Fruit fly (Drosophila melanogaster): ENCODE results near the gene CG14671.

DNA sequence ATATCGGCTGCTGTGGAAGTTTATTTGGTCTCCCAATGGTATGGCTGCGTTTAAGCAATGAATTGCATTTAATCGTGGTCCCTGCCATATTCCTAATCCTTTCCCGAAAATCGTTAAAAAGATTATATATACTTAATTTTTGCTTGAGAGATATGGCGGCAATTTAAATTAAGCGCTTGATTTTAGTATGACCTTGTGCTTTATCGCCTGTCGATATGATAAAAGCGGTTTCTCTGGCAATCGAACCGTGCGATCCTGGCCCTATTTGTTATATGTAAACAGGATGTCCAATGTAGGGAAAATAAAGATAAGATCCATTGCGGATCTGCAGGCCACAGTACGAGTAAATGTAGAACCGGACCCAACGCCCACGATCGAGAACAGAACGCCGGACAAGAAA lies 9.8 kb downstream of the CG14671 start, which contains the start of gene Snm1:
- TF ChIP-seq CG8478 (optimal IDR thresholded peaks at IDR 0.05) (no peak), CTCF (optimal IDR thresholded peaks at IDR 0.05) (no peak)
